Fruit fly (Drosophila melanogaster) whole organism, embryonic: ENCODE measurements around the gene MED22.

Experiments
- Bdp1 ChIP-seq: fragments of 200-800 bp; sonication (Bioruptor generic); optimal IDR thresholded peaks from 3 replicates; lab custom pipeline; 2016; ENCODE audit warnings: missing biosample characterization, missing genetic modification characterization
- CG10431 ChIP-seq: fragments of 200-800 bp; sonication (Bioruptor generic); optimal IDR thresholded peaks from 3 replicates; lab custom pipeline; 2018; ENCODE audit warnings: missing biosample characterization, mild to moderate bottlenecking, missing genetic modification characterization
- CG10565 ChIP-seq: fragments of 200-800 bp; sonication (Bioruptor generic); optimal IDR thresholded peaks from 3 replicates; lab custom pipeline; 2016; ENCODE audit warnings: missing biosample characterization, mild to moderate bottlenecking, missing genetic modification characterization
- CG10654 ChIP-seq: fragments of 200-800 bp; sonication (Bioruptor generic); optimal IDR thresholded peaks from 2 replicates; lab custom pipeline; 2016; ENCODE audit warnings: missing biosample characterization, missing genetic modification characterization
- CG12236 ChIP-seq: fragments of 200-800 bp; sonication (Bioruptor generic); optimal IDR thresholded peaks from 2 replicates; lab custom pipeline; 2016; ENCODE audit warnings: missing biosample characterization, missing genetic modification characterization
- CG13123 ChIP-seq: fragments of 200-800 bp; sonication (Bioruptor generic); optimal IDR thresholded peaks from 2 replicates; lab custom pipeline; 2016; ENCODE audit warnings: missing biosample characterization, missing genetic modification characterization
- CG13624 ChIP-seq: fragments of 200-800 bp; sonication (Bioruptor generic); optimal IDR thresholded peaks from 2 replicates; lab custom pipeline; 2016; ENCODE audit warnings: missing biosample characterization, missing genetic modification characterization
- CG14667 ChIP-seq: fragments of 200-800 bp; sonication (Bioruptor generic); IDR thresholded peaks from 2 replicates; pipeline ENCODE4 v1.3.6; 2022; ENCODE audit warnings: missing biosample characterization, missing genetic modification characterization
- CG15011 ChIP-seq: fragments of 200-800 bp; sonication (Bioruptor generic); optimal IDR thresholded peaks from 3 replicates; lab custom pipeline; 2018; ENCODE audit warnings: missing biosample characterization, mild to moderate bottlenecking, missing genetic modification characterization
- CG16815 ChIP-seq: fragments of 200-800 bp; sonication (Bioruptor generic); optimal IDR thresholded peaks from 3 replicates; lab custom pipeline; 2017; ENCODE audit warnings: missing biosample characterization, mild to moderate bottlenecking, missing genetic modification characterization
- CG17361 ChIP-seq: fragments of 200-800 bp; sonication (Bioruptor generic); IDR thresholded peaks from 3 replicates; pipeline ENCODE4 v1.3.6; 2022; ENCODE audit warnings: missing biosample characterization, missing genetic modification characterization
- CG1792 ChIP-seq: fragments of 200-800 bp; sonication (Bioruptor generic); optimal IDR thresholded peaks from 2 replicates; lab custom pipeline; 2016; ENCODE audit warnings: missing biosample characterization, missing genetic modification characterization
- CG2120 ChIP-seq: fragments of 200-800 bp; sonication (Bioruptor generic); optimal IDR thresholded peaks from 3 replicates; lab custom pipeline; 2016; ENCODE audit warnings: missing biosample characterization, missing genetic modification characterization
- CG2129 ChIP-seq: fragments of 200-800 bp; sonication (Bioruptor generic); IDR thresholded peaks from 2 replicates; pipeline ENCODE4 v1.3.6; 2022; ENCODE audit warnings: missing biosample characterization, missing genetic modification characterization; ENCODE audit not compliant: partially characterized antibody
- CG2712 ChIP-seq: fragments of 200-800 bp; optimal IDR thresholded peaks from 3 replicates; lab custom pipeline; 2019; ENCODE audit warnings: missing biosample characterization, mild to moderate bottlenecking, missing genetic modification characterization, moderate library complexity
- CG31388 ChIP-seq: fragments of 200-800 bp; sonication (Bioruptor generic); optimal IDR thresholded peaks from 2 replicates; lab custom pipeline; 2016; ENCODE audit warnings: missing biosample characterization, missing genetic modification characterization
- CG3847 ChIP-seq: fragments of 200-800 bp; sonication (Bioruptor generic); IDR thresholded peaks from 2 replicates; pipeline ENCODE4 v1.3.6; 2022; ENCODE audit warnings: missing biosample characterization, missing genetic modification characterization
- CG4820 ChIP-seq: fragments of 200-800 bp; sonication (Bioruptor generic); optimal IDR thresholded peaks from 3 replicates; lab custom pipeline; 2016; ENCODE audit warnings: missing biosample characterization, missing genetic modification characterization
- CG7357 ChIP-seq: fragments of 200-800 bp; sonication (Bioruptor generic); IDR thresholded peaks from 3 replicates; pipeline ENCODE4 v1.3.6; 2022; ENCODE audit warnings: missing biosample characterization, missing genetic modification characterization
- CG7963 ChIP-seq: fragments of 200-800 bp; sonication (Bioruptor generic); IDR thresholded peaks from 3 replicates; pipeline ENCODE4 v1.3.6; 2022; ENCODE audit warnings: missing biosample characterization, missing genetic modification characterization; ENCODE audit not compliant: partially characterized antibody
- CG9215 ChIP-seq: fragments of 200-800 bp; sonication (Bioruptor generic); IDR thresholded peaks from 2 replicates; pipeline ENCODE4 v1.3.6; 2022; ENCODE audit warnings: missing biosample characterization, missing genetic modification characterization
- CHES-1-like ChIP-seq: fragments of 200-800 bp; sonication (Bioruptor generic); optimal IDR thresholded peaks from 2 replicates; lab custom pipeline; 2016; ENCODE audit warnings: missing biosample characterization, missing genetic modification characterization
- D19A ChIP-seq: fragments of 200-800 bp; optimal IDR thresholded peaks from 3 replicates; lab custom pipeline; 2019; ENCODE audit warnings: missing biosample characterization, mild to moderate bottlenecking, missing genetic modification characterization, moderate library complexity
- Doc3 ChIP-seq: fragments of 200-800 bp; sonication (Bioruptor generic); IDR thresholded peaks from 3 replicates; pipeline ENCODE4 v1.3.6; 2022; ENCODE audit warnings: missing biosample characterization, missing genetic modification characterization; ENCODE audit not compliant: partially characterized antibody
- Dp ChIP-seq: fragments of 200-800 bp; sonication (Bioruptor generic); optimal IDR thresholded peaks from 2 replicates; lab custom pipeline; 2018; ENCODE audit warnings: missing biosample characterization, mild to moderate bottlenecking, missing genetic modification characterization, moderate library complexity
- Fer2 ChIP-seq: fragments of 200-800 bp; sonication (Bioruptor generic); optimal IDR thresholded peaks from 2 replicates; lab custom pipeline; 2018; ENCODE audit warnings: missing biosample characterization, mild to moderate bottlenecking, missing genetic modification characterization, moderate library complexity
- Hmx ChIP-seq: fragments of 200-800 bp; sonication (Bioruptor generic); optimal IDR thresholded peaks from 2 replicates; lab custom pipeline; 2016; ENCODE audit warnings: missing biosample characterization, missing genetic modification characterization
- NFAT ChIP-seq: fragments of 200-800 bp; sonication (Bioruptor generic); IDR thresholded peaks from 2 replicates; pipeline ENCODE4 v1.3.6; 2022; ENCODE audit warnings: missing biosample characterization, missing genetic modification characterization
- PHDP ChIP-seq: fragments of 200-800 bp; sonication (Bioruptor generic); optimal IDR thresholded peaks from 3 replicates; lab custom pipeline; 2018; ENCODE audit warnings: missing biosample characterization, mild to moderate bottlenecking, missing genetic modification characterization, moderate library complexity
- Scr ChIP-seq: fragments of 200-800 bp; sonication (Bioruptor generic); IDR thresholded peaks from 2 replicates; pipeline ENCODE4 v1.3.6; 2022; ENCODE audit warnings: missing biosample characterization, missing genetic modification characterization; ENCODE audit not compliant: partially characterized antibody
- Sox102F ChIP-seq: fragments of 200-800 bp; sonication (Bioruptor generic); optimal IDR thresholded peaks from 2 replicates; lab custom pipeline; 2018; ENCODE audit warnings: missing biosample characterization, mild to moderate bottlenecking, missing genetic modification characterization, moderate library complexity
- bbx ChIP-seq: fragments of 200-800 bp; sonication (Bioruptor generic); IDR thresholded peaks from 2 replicates; pipeline ENCODE4 v1.3.6; 2022; ENCODE audit warnings: missing biosample characterization, missing genetic modification characterization; ENCODE audit not compliant: partially characterized antibody
- br ChIP-seq: fragments of >200 bp; optimal IDR thresholded peaks from 2 replicates; lab custom pipeline; 2017
- cwo ChIP-seq: fragments of 200-800 bp; sonication (Bioruptor generic); optimal IDR thresholded peaks from 3 replicates; lab custom pipeline; 2017; ENCODE audit warnings: missing biosample characterization, missing genetic modification characterization, mild to moderate bottlenecking, moderate library complexity, missing genetic modification reagents
- da ChIP-seq: fragments of 200-800 bp; sonication (Bioruptor generic); optimal IDR thresholded peaks from 2 replicates; lab custom pipeline; 2016; ENCODE audit warnings: missing biosample characterization, missing genetic modification characterization
- gce ChIP-seq: fragments of 200-800 bp; sonication (Bioruptor generic); IDR thresholded peaks from 3 replicates; pipeline ENCODE4 v1.3.6; 2022; ENCODE audit warnings: missing biosample characterization, missing genetic modification characterization
- hbn ChIP-seq: fragments of 200-800 bp; sonication (Bioruptor generic); IDR thresholded peaks from 2 replicates; pipeline ENCODE4 v1.3.6; 2022; ENCODE audit warnings: missing biosample characterization, missing genetic modification characterization; ENCODE audit not compliant: partially characterized antibody
- jing ChIP-seq: fragments of 200-800 bp; sonication (Bioruptor generic); optimal IDR thresholded peaks from 2 replicates; lab custom pipeline; 2018; ENCODE audit warnings: missing biosample characterization, mild to moderate bottlenecking, missing genetic modification characterization
- jumu ChIP-seq: fragments of 200-800 bp; sonication (Bioruptor generic); optimal IDR thresholded peaks from 3 replicates; lab custom pipeline; 2016; ENCODE audit warnings: missing biosample characterization, missing genetic modification characterization
- lov ChIP-seq, 2 experiments: fragments of 200-800 bp in 1 of 2; fragments of >200 bp in 1 of 2; sonication (Bioruptor generic) in 1 of 2; IDR thresholded peaks in 1 of 2; optimal IDR thresholded peaks in 1 of 2; 2 replicates in 1 of 2; 3 replicates in 1 of 2; pipeline versions ENCODE4 v1.3.6 to Lab custom; 2017 to 2022; ENCODE audit warnings: missing biosample characterization in 1 of 2, missing genetic modification characterization in 1 of 2
- pho ChIP-seq: fragments of 200-800 bp; sonication (Bioruptor generic); optimal IDR thresholded peaks from 2 replicates; lab custom pipeline; 2016; ENCODE audit warnings: missing biosample characterization, missing genetic modification characterization
- ranshi ChIP-seq: fragments of 200-800 bp; sonication (Bioruptor generic); IDR thresholded peaks from 2 replicates; pipeline ENCODE4 v1.3.6; 2022; ENCODE audit warnings: missing biosample characterization, missing genetic modification characterization
- repo ChIP-seq: fragments of 200-800 bp; sonication (Bioruptor generic); optimal IDR thresholded peaks from 2 replicates; lab custom pipeline; 2016; ENCODE audit warnings: missing biosample characterization, missing genetic modification characterization
- rib ChIP-seq: fragments of 200-800 bp; sonication (Bioruptor generic); IDR thresholded peaks from 2 replicates; pipeline ENCODE4 v1.3.6; 2022; ENCODE audit warnings: missing biosample characterization, missing genetic modification characterization
- sens-2 ChIP-seq: fragments of 200-800 bp; sonication (Bioruptor generic); IDR thresholded peaks from 2 replicates; pipeline ENCODE4 v1.3.6; 2022; ENCODE audit warnings: missing biosample characterization, missing genetic modification characterization
- sob ChIP-seq: fragments of 200-800 bp; sonication (Bioruptor generic); IDR thresholded peaks from 2 replicates; pipeline ENCODE4 v1.3.6; 2022; ENCODE audit warnings: missing biosample characterization, missing genetic modification characterization
- ssp ChIP-seq: fragments of 200-800 bp; sonication (Bioruptor generic); IDR thresholded peaks from 2 replicates; pipeline ENCODE4 v1.3.6; 2022; ENCODE audit warnings: missing biosample characterization, missing genetic modification characterization
- stc ChIP-seq: fragments of 200-800 bp; sonication (Bioruptor generic); IDR thresholded peaks from 2 replicates; pipeline ENCODE4 v1.3.6; 2022; ENCODE audit warnings: missing biosample characterization, missing genetic modification characterization
- vvl ChIP-seq: fragments of 200-800 bp; sonication (Bioruptor generic); IDR thresholded peaks from 2 replicates; pipeline ENCODE4 v1.3.6; 2022; ENCODE audit warnings: missing biosample characterization, missing genetic modification characterization
- wor ChIP-seq: fragments of 200-800 bp; sonication (Bioruptor generic); IDR thresholded peaks from 2 replicates; pipeline ENCODE4 v1.3.6; 2022; ENCODE audit warnings: missing biosample characterization, missing genetic modification characterization
- z ChIP-seq: fragments of 200-800 bp; sonication (Bioruptor generic); IDR thresholded peaks from 3 replicates; pipeline ENCODE4 v1.3.6; 2022; ENCODE audit warnings: missing biosample characterization, missing genetic modification characterization

MED22 gene

dm6 chrX:940580-941184, 12.7 kb downstream of the MED22 start, which contains the start of the genes CG3704 and mus81 (continued):
- TF ChIP-seq cwo (GFP tag; lab: Kevin White, UChicago) (no peak), CG12236 (GFP tag; lab: Kevin White, UChicago) (no peak), jing (no peak), stc (no peak), Dp (GFP tag; lab: Kevin White, UChicago) (peak; percentile 75), jumu (GFP tag; lab: Kevin White, UChicago) (peak; percentile 10), lov (optimal IDR thresholded peaks at IDR 0.05; lab: Kevin White, UChicago) (no peak), lov (GFP tag; IDR thresholded peaks at IDR 0.05; lab: Robert Waterston, UW) (no peak), sens-2 (GFP tag; lab: Robert Waterston, UW) (no peak), CG17361 (GFP tag; lab: Robert Waterston, UW) (no peak), wor (GFP tag; lab: Robert Waterston, UW) (no peak), CHES-1-like (GFP tag; lab: Kevin White, UChicago) (no peak), Scr (GFP tag; lab: Robert Waterston, UW) (peak; percentile 68), CG15011 (GFP tag; lab: Kevin White, UChicago) (no peak), CG3847 (GFP tag; lab: Robert Waterston, UW) (0 out of 2 replicates have a peak, but pooled peaks have one; percentile 7), ssp (peak; percentile 39; the same call in 1 of the 2 replicates), Fer2 (no peak), ranshi (no peak), CG16815 (GFP tag; lab: Kevin White, UChicago) (no peak), CG2120 (GFP tag; lab: Kevin White, UChicago) (peak; percentile 14), CG13624 (GFP tag; lab: Kevin White, UChicago) (no peak), Sox102F (no peak), CG1792 (no peak), bbx (GFP tag; lab: Robert Waterston, UW) (no peak), gce (GFP tag; lab: Robert Waterston, UW) (no peak), hbn (GFP tag; lab: Robert Waterston, UW) (peak; percentile 46), CG2129 (GFP tag; lab: Robert Waterston, UW) (0 out of 2 replicates have a peak, but pooled peaks have one; percentile 12), CG10565 (GFP tag; lab: Kevin White, UChicago) (no peak), sob (no peak), Hmx (GFP tag; lab: Kevin White, UChicago) (no peak), CG4820 (GFP tag; lab: Kevin White, UChicago) (no peak), vvl (GFP tag; lab: Robert Waterston, UW) (no peak), rib (GFP tag; lab: Robert Waterston, UW) (no peak), pho (GFP tag; lab: Kevin White, UChicago) (no peak), Bdp1 (GFP tag; lab: Kevin White, UChicago) (no peak), Doc3 (GFP tag; lab: Robert Waterston, UW) (peak; percentile 52; the same call in 2 of the 3 replicates), NFAT (no peak), CG7963 (GFP tag; lab: Robert Waterston, UW) (no peak), CG9215 (no peak), CG10431 (GFP tag; lab: Kevin White, UChicago) (no peak), CG2712 (peak; percentile 7), br (lab: Kevin White, UChicago) (no peak), CG10654 (no peak), da (GFP tag; lab: Kevin White, UChicago) (no peak), CG7357 (no peak), CG31388 (GFP tag; lab: Kevin White, UChicago) (no peak), CG14667 (GFP tag; lab: Robert Waterston, UW) (no peak), CG13123 (GFP tag; lab: Kevin White, UChicago) (no peak), repo (no peak), D19A (no peak), z (GFP tag; lab: Robert Waterston, UW) (no peak), PHDP (tag; lab: Kevin White, UChicago) (no peak)
